Fruit fly (Drosophila melanogaster) whole organism, embryonic: ENCODE measurements around the gene kel.

ENCODE experiments used
- Bteb2 ChIP-seq: fragments of 200-800 bp; sonication (Bioruptor generic); optimal IDR thresholded peaks from 2 replicates; lab custom pipeline; 2016; ENCODE audit warnings: missing biosample characterization, missing genetic modification characterization
- C15 ChIP-seq: fragments of 200-800 bp; sonication (Bioruptor generic); IDR thresholded peaks from 3 replicates; pipeline ENCODE4 v1.3.6; 2022; ENCODE audit warnings: missing biosample characterization, missing genetic modification characterization
- CG10654 ChIP-seq: fragments of 200-800 bp; sonication (Bioruptor generic); optimal IDR thresholded peaks from 2 replicates; lab custom pipeline; 2016; ENCODE audit warnings: missing biosample characterization, missing genetic modification characterization
- CG11093 ChIP-seq: fragments of 200-800 bp; sonication (Bioruptor generic); IDR thresholded peaks from 3 replicates; pipeline ENCODE4 v1.3.6; 2022; ENCODE audit warnings: missing biosample characterization, missing genetic modification characterization
- CG11560 ChIP-seq: fragments of 200-800 bp; sonication (Bioruptor generic); IDR thresholded peaks from 3 replicates; pipeline ENCODE4 v1.3.6; 2022; ENCODE audit warnings: missing biosample characterization, missing genetic modification characterization
- CG1233 ChIP-seq: fragments of 200-800 bp; sonication (Bioruptor generic); optimal IDR thresholded peaks from 4 replicates; lab custom pipeline; 2018; ENCODE audit warnings: missing biosample characterization, mild to moderate bottlenecking, missing genetic modification characterization
- CG14014 ChIP-seq: fragments of 200-800 bp; sonication (Bioruptor generic); IDR thresholded peaks from 2 replicates; pipeline ENCODE4 v1.3.6; 2022; ENCODE audit warnings: missing biosample characterization, missing genetic modification characterization
- CG16779 ChIP-seq: fragments of 200-800 bp; sonication (Bioruptor generic); IDR thresholded peaks from 2 replicates; pipeline ENCODE4 v1.3.6; 2022; ENCODE audit warnings: missing biosample characterization, missing genetic modification characterization
- CG17328 ChIP-seq: fragments of 200-800 bp; sonication (Bioruptor generic); IDR thresholded peaks from 2 replicates; pipeline ENCODE4 v1.3.6; 2022; ENCODE audit warnings: missing biosample characterization, missing genetic modification characterization
- CG18599 ChIP-seq: fragments of 200-800 bp; sonication (Bioruptor generic); optimal IDR thresholded peaks from 3 replicates; lab custom pipeline; 2017; ENCODE audit warnings: missing biosample characterization, missing genetic modification characterization, mild to moderate bottlenecking, moderate library complexity, missing genetic modification reagents
- CG4328 ChIP-seq: fragments of 200-800 bp; sonication (Bioruptor generic); optimal IDR thresholded peaks from 3 replicates; lab custom pipeline; 2017; ENCODE audit warnings: missing biosample characterization, missing genetic modification reagents, missing genetic modification characterization
- CG4820 ChIP-seq: fragments of 200-800 bp; sonication (Bioruptor generic); optimal IDR thresholded peaks from 3 replicates; lab custom pipeline; 2016; ENCODE audit warnings: missing biosample characterization, missing genetic modification characterization
- CG7271 ChIP-seq: fragments of 200-800 bp; sonication (Bioruptor generic); optimal IDR thresholded peaks from 2 replicates; lab custom pipeline; 2018; ENCODE audit warnings: missing biosample characterization, mild to moderate bottlenecking, missing genetic modification characterization, moderate library complexity
- CG8290 ChIP-seq, 3 experiments: fragments of 200-800 bp; sonication (Bioruptor generic); optimal IDR thresholded peaks; 2 replicates each; lab custom pipeline; 2016 to 2019; ENCODE audit warnings: missing biosample characterization in 3 of 3, missing genetic modification characterization in 3 of 3, mild to moderate bottlenecking in 2 of 3, moderate library complexity in 1 of 3
- CG8944 ChIP-seq: fragments of 200-800 bp; sonication (Bioruptor generic); optimal IDR thresholded peaks from 3 replicates; lab custom pipeline; 2016; ENCODE audit warnings: missing biosample characterization, missing genetic modification characterization
- CrebB ChIP-seq: fragments of 200-800 bp; sonication (Bioruptor generic); optimal IDR thresholded peaks from 3 replicates; lab custom pipeline; 2018; ENCODE audit warnings: missing biosample characterization, mild to moderate bottlenecking, missing genetic modification characterization
- Dad ChIP-seq: fragments of 200-800 bp; sonication (Bioruptor generic); optimal IDR thresholded peaks from 3 replicates; lab custom pipeline; 2016; ENCODE audit warnings: missing biosample characterization, missing genetic modification characterization
- Deaf1 ChIP-seq: fragments of 200-800 bp; optimal IDR thresholded peaks from 3 replicates; lab custom pipeline; 2019; ENCODE audit warnings: missing biosample characterization, mild to moderate bottlenecking, missing genetic modification characterization, moderate library complexity
- Dek ChIP-seq: fragments of 200-800 bp; sonication (Bioruptor generic); optimal IDR thresholded peaks from 3 replicates; lab custom pipeline; 2019; ENCODE audit warnings: missing biosample characterization, mild to moderate bottlenecking, missing genetic modification characterization, moderate library complexity
- Dip2 ChIP-seq: fragments of 200-800 bp; sonication (Bioruptor generic); IDR thresholded peaks from 2 replicates; pipeline ENCODE4 v1.3.6; 2022; ENCODE audit warnings: missing biosample characterization, missing genetic modification characterization
- Hmx ChIP-seq: fragments of 200-800 bp; sonication (Bioruptor generic); optimal IDR thresholded peaks from 2 replicates; lab custom pipeline; 2016; ENCODE audit warnings: missing biosample characterization, missing genetic modification characterization
- Oaz ChIP-seq: fragments of 200-800 bp; sonication (Bioruptor generic); IDR thresholded peaks from 2 replicates; pipeline ENCODE4 v1.3.6; 2022; ENCODE audit warnings: missing biosample characterization, missing genetic modification characterization
- Opbp ChIP-seq: fragments of 200-800 bp; sonication (Bioruptor generic); IDR thresholded peaks from 3 replicates; pipeline ENCODE4 v1.3.6; 2022; ENCODE audit warnings: missing biosample characterization, missing genetic modification characterization; ENCODE audit not compliant: partially characterized antibody
- Ravus ChIP-seq: fragments of 200-800 bp; sonication (Bioruptor generic); IDR thresholded peaks from 2 replicates; pipeline ENCODE4 v1.3.6; 2022; ENCODE audit warnings: missing biosample characterization, missing genetic modification characterization
- Trl ChIP-seq, 3 experiments: fragments of >200 bp in 2 of 3; fragments of 200-800 bp in 1 of 3; sonication (Bioruptor generic) in 1 of 3; optimal IDR thresholded peaks; 2 replicates in 1 of 3; 3 replicates in 2 of 3; lab custom pipeline; 2016 to 2017; ENCODE audit warnings: missing biosample characterization in 1 of 3, missing genetic modification characterization in 1 of 3
- ab ChIP-seq: fragments of 200-800 bp; sonication (Bioruptor generic); optimal IDR thresholded peaks from 2 replicates; lab custom pipeline; 2016; ENCODE audit warnings: missing biosample characterization, missing genetic modification characterization
- ap ChIP-seq: fragments of 200-800 bp; sonication (Bioruptor generic); IDR thresholded peaks from 2 replicates; pipeline ENCODE4 v1.3.6; 2022; ENCODE audit warnings: missing biosample characterization, missing genetic modification characterization
- az2 ChIP-seq: fragments of 200-800 bp; sonication (Bioruptor generic); optimal IDR thresholded peaks from 3 replicates; lab custom pipeline; 2016; ENCODE audit warnings: missing biosample characterization, missing genetic modification characterization
- bigmax ChIP-seq: fragments of 200-800 bp; sonication (Bioruptor generic); optimal IDR thresholded peaks from 2 replicates; lab custom pipeline; 2018; ENCODE audit warnings: missing biosample characterization, mild to moderate bottlenecking, missing genetic modification characterization
- cg ChIP-seq: fragments of 200-800 bp; sonication (Bioruptor generic); optimal IDR thresholded peaks from 3 replicates; lab custom pipeline; 2019; ENCODE audit warnings: missing biosample characterization, mild to moderate bottlenecking, missing genetic modification characterization, moderate library complexity
- da ChIP-seq: fragments of 200-800 bp; sonication (Bioruptor generic); optimal IDR thresholded peaks from 2 replicates; lab custom pipeline; 2016; ENCODE audit warnings: missing biosample characterization, missing genetic modification characterization
- danr ChIP-seq: fragments of 200-800 bp; sonication (Bioruptor generic); IDR thresholded peaks from 2 replicates; pipeline ENCODE4 v1.3.6; 2022; ENCODE audit warnings: missing biosample characterization, missing genetic modification characterization
- exex ChIP-seq: fragments of 200-800 bp; sonication (Bioruptor generic); optimal IDR thresholded peaks from 4 replicates; lab custom pipeline; 2018; ENCODE audit warnings: missing biosample characterization, mild to moderate bottlenecking, missing genetic modification characterization, moderate library complexity
- eyg ChIP-seq: fragments of 200-800 bp; sonication (Bioruptor generic); optimal IDR thresholded peaks from 3 replicates; lab custom pipeline; 2016; ENCODE audit warnings: missing biosample characterization, missing genetic modification characterization
- fd102C ChIP-seq: fragments of 200-800 bp; sonication (Bioruptor generic); optimal IDR thresholded peaks from 2 replicates; lab custom pipeline; 2018; ENCODE audit warnings: missing biosample characterization, mild to moderate bottlenecking, missing genetic modification characterization, moderate library complexity
- fu2 ChIP-seq: fragments of 200-800 bp; sonication (Bioruptor generic); optimal IDR thresholded peaks from 2 replicates; lab custom pipeline; 2016; ENCODE audit warnings: missing biosample characterization, missing genetic modification characterization
- her ChIP-seq: fragments of 200-800 bp; sonication (Bioruptor generic); optimal IDR thresholded peaks from 2 replicates; lab custom pipeline; 2016; ENCODE audit warnings: missing biosample characterization, missing genetic modification characterization
- kah ChIP-seq: fragments of 200-800 bp; sonication (Bioruptor generic); optimal IDR thresholded peaks from 2 replicates; lab custom pipeline; 2018; ENCODE audit warnings: missing biosample characterization, mild to moderate bottlenecking, missing genetic modification characterization
- kay ChIP-seq: fragments of 200-800 bp; sonication (Bioruptor generic); optimal IDR thresholded peaks from 2 replicates; lab custom pipeline; 2016; ENCODE audit warnings: missing biosample characterization, missing genetic modification characterization
- pfk ChIP-seq: fragments of 200-800 bp; sonication (Bioruptor generic); optimal IDR thresholded peaks from 2 replicates; lab custom pipeline; 2018; ENCODE audit warnings: missing biosample characterization, mild to moderate bottlenecking, missing genetic modification characterization, moderate library complexity
- prd ChIP-seq, 3 experiments: fragments of >200 bp in 2 of 3; fragments of 200-800 bp in 1 of 3; sonication (Bioruptor generic) in 1 of 3; optimal IDR thresholded peaks in 2 of 3; IDR thresholded peaks in 1 of 3; 2 replicates in 2 of 3; 3 replicates in 1 of 3; pipeline versions ENCODE4 v1.3.6 to Lab custom; 2017 to 2022; ENCODE audit warnings: missing biosample characterization in 1 of 3, missing genetic modification characterization in 1 of 3
- ranshi ChIP-seq: fragments of 200-800 bp; sonication (Bioruptor generic); IDR thresholded peaks from 2 replicates; pipeline ENCODE4 v1.3.6; 2022; ENCODE audit warnings: missing biosample characterization, missing genetic modification characterization
- sc ChIP-seq, 3 experiments: fragments of >200 bp in 2 of 3; fragments of 200-800 bp in 1 of 3; sonication (Bioruptor generic) in 1 of 3; optimal IDR thresholded peaks; 2 replicates in 2 of 3; 3 replicates in 1 of 3; lab custom pipeline; 2017; ENCODE audit warnings: mild to moderate bottlenecking in 1 of 3, missing biosample characterization in 1 of 3, missing genetic modification characterization in 1 of 3, missing genetic modification reagents in 1 of 3
- schlank ChIP-seq: fragments of 200-800 bp; sonication (Bioruptor generic); optimal IDR thresholded peaks from 2 replicates; lab custom pipeline; 2018; ENCODE audit warnings: missing biosample characterization, mild to moderate bottlenecking, missing genetic modification characterization
- sens ChIP-seq: fragments of 200-800 bp; sonication (Bioruptor generic); peaks from one replicate; lab custom pipeline; 2016; ENCODE audit warnings: missing biosample characterization, missing genetic modification characterization
- sim ChIP-seq: fragments of 200-800 bp; sonication (Bioruptor generic); IDR thresholded peaks from 2 replicates; pipeline ENCODE4 v1.3.6; 2022; ENCODE audit warnings: missing biosample characterization, missing genetic modification characterization
- sima ChIP-seq: fragments of 200-800 bp; sonication (Bioruptor generic); optimal IDR thresholded peaks from 2 replicates; lab custom pipeline; 2016; ENCODE audit warnings: missing biosample characterization, missing genetic modification characterization

Gene kel

dm6 chr2L:18141471-18142345, 3.8 kb upstream of the kel start (continued):
- TF ChIP-seq CrebB (tag; lab: Kevin White, UChicago) (no peak), kah (GFP tag; lab: Kevin White, UChicago) (peak; percentile 57), sc (optimal IDR thresholded peaks at IDR 0.05; lab: Kevin White, UChicago) (no peak), sc (GFP tag; optimal IDR thresholded peaks at IDR 0.05; lab: Kevin White, UChicago) (peak; percentile 38), cg (GFP tag; lab: Kevin White, UChicago) (peak; percentile 32), sens (GFP tag; lab: Kevin White, UChicago) (peak; percentile 90), CG17328 (GFP tag; lab: Robert Waterston, UW) (peak; percentile 54), CG11093 (GFP tag; lab: Robert Waterston, UW) (peak; percentile 23; the same call in 1 of the 3 replicates), CG7271 (tag; lab: Kevin White, UChicago) (no peak), Dad (GFP tag; lab: Kevin White, UChicago) (no peak), pfk (GFP tag; lab: Kevin White, UChicago) (no peak), sima (GFP tag; lab: Kevin White, UChicago) (no peak), CG8944 (GFP tag; lab: Kevin White, UChicago) (no peak), prd (optimal IDR thresholded peaks at IDR 0.05; lab: Kevin White, UChicago) (no peak), prd (GFP tag; IDR thresholded peaks at IDR 0.05; lab: Robert Waterston, UW) (peak; percentile 62), C15 (no peak), Trl (optimal IDR thresholded peaks at IDR 0.05; lab: Kevin White, UChicago) (peak; percentile 19 to 27), Trl (GFP tag; optimal IDR thresholded peaks at IDR 0.05; lab: Kevin White, UChicago) (peak; percentile 16), eyg (GFP tag; lab: Kevin White, UChicago) (no peak), Dek (tag; lab: Kevin White, UChicago) (peak; percentile 52), Hmx (GFP tag; lab: Kevin White, UChicago) (no peak), Oaz (GFP tag; lab: Robert Waterston, UW) (0 out of 2 replicates have a peak, but pooled peaks have one; percentile 14), fd102C (GFP tag; lab: Kevin White, UChicago) (no peak), bigmax (GFP tag; lab: Kevin White, UChicago) (no peak), da (GFP tag; lab: Kevin White, UChicago) (no peak), Opbp (GFP tag; lab: Robert Waterston, UW) (no peak), CG4328 (no peak), CG16779 (peak; percentile 15; the same call in 1 of the 2 replicates), CG4820 (GFP tag; lab: Kevin White, UChicago) (peak; percentile 30), CG10654 (peak; percentile 62), az2 (GFP tag; lab: Kevin White, UChicago) (peak; percentile 67), her (GFP tag; lab: Kevin White, UChicago) (no peak), ranshi (no peak), Dip2 (GFP tag; lab: Robert Waterston, UW) (no peak), ap (GFP tag; lab: Robert Waterston, UW) (peak; percentile 48), exex (tag; lab: Kevin White, UChicago) (peak; percentile 4), Bteb2 (peak; percentile 67), kay (peak; percentile 25), Ravus (GFP tag; lab: Robert Waterston, UW) (no peak; the same call in 1 of the 2 replicates), schlank (tag; lab: Kevin White, UChicago) (peak; percentile 25), fu2 (GFP tag; lab: Kevin White, UChicago) (peak; percentile 54), Deaf1 (peak; percentile 93), CG14014 (GFP tag; lab: Robert Waterston, UW) (peak; percentile 18; the same call in 1 of the 2 replicates), sim (no peak), danr (0 out of 2 replicates have a peak, but pooled peaks have one; percentile 27), CG18599 (GFP tag; lab: Kevin White, UChicago) (peak; percentile 63), ab (GFP tag; lab: Kevin White, UChicago) (no peak), CG8290 (GFP tag; optimal IDR thresholded peaks at IDR 0.05; lab: Kevin White, UChicago) (peak; percentile 12), CG8290 (tag; optimal IDR thresholded peaks at IDR 0.05; lab: Kevin White, UChicago) (peak in 1 of 2 experiments; percentile 54), CG11560 (peak; percentile 28; the same call in 1 of the 3 replicates), CG1233 (peak; percentile 19)
